Fruit fly (Drosophila melanogaster): ENCODE measurements around the gene aub.

aub gene

dm6 chr2L:10986138-10986537 is 15.1 kb downstream of the aub start (continued):
- TF ChIP-seq CG15514 (GFP tag; optimal IDR thresholded peaks at IDR 0.05) (no peak), lmd (GFP tag; IDR thresholded peaks at IDR 0.05) (no peak), CG3163 (GFP tag; optimal IDR thresholded peaks at IDR 0.05) (no peak), CG33213 (GFP tag; optimal IDR thresholded peaks at IDR 0.05) (peak; percentile 13), CG6683 (GFP tag; optimal IDR thresholded peaks at IDR 0.05) (no peak), CG2199 (GFP tag; IDR thresholded peaks at IDR 0.05) (peak; percentile 82; the same call in 2 of the 3 replicates), Trl (optimal IDR thresholded peaks at IDR 0.05) (no peak), Trl (GFP tag; optimal IDR thresholded peaks at IDR 0.05) (peak; percentile 24), CG6254 (GFP tag; optimal IDR thresholded peaks at IDR 0.05) (peak; percentile 30), p53 (GFP tag; optimal IDR thresholded peaks at IDR 0.05) (no peak), CG9727 (GFP tag; optimal IDR thresholded peaks at IDR 0.05) (peak; percentile 46), cas (GFP tag; IDR thresholded peaks at IDR 0.05) (no peak), abd-A (tag; optimal IDR thresholded peaks at IDR 0.05) (no peak), CG7786 (GFP tag; optimal IDR thresholded peaks at IDR 0.05) (no peak), salm (tag; optimal IDR thresholded peaks at IDR 0.05) (no peak), CG32532 (GFP tag; IDR thresholded peaks at IDR 0.05) (peak; percentile 72), CG4707 (GFP tag; optimal IDR thresholded peaks at IDR 0.05) (no peak), CG12104 (GFP tag; optimal IDR thresholded peaks at IDR 0.05) (no peak), chinmo (GFP tag; IDR thresholded peaks at IDR 0.05; ENCODE audit: partially characterized antibody) (no peak), CG18476 (GFP tag; optimal IDR thresholded peaks at IDR 0.05) (no peak), slp2 (GFP tag; optimal IDR thresholded peaks at IDR 0.05) (no peak), pfk (GFP tag; optimal IDR thresholded peaks at IDR 0.05) (no peak), CG2712 (tag; optimal IDR thresholded peaks at IDR 0.05) (peak; percentile 74), esg (GFP tag; conservative IDR thresholded peaks at IDR 0.05) (peak; percentile 39), CG4617 (GFP tag; optimal IDR thresholded peaks at IDR 0.05; ENCODE audit: borderline replicate concordance) (no peak), Rfx (GFP tag; IDR thresholded peaks at IDR 0.05) (no peak), C15 (GFP tag; IDR thresholded peaks at IDR 0.05) (no peak), tap (tag; optimal IDR thresholded peaks at IDR 0.05) (no peak), phol (tag; optimal IDR thresholded peaks at IDR 0.05) (peak; percentile 54), maf-S (GFP tag; optimal IDR thresholded peaks at IDR 0.05) (no peak), CG17361 (GFP tag; IDR thresholded peaks at IDR 0.05) (peak; percentile 59; the same call in 2 of the 3 replicates), pan (optimal IDR thresholded peaks at IDR 0.05) (no peak), pan (GFP tag; optimal IDR thresholded peaks at IDR 0.05 in 1 of 2, IDR thresholded peaks at IDR 0.05 in 1 of 2) (peak in 1 of 2 experiments; percentile 82), Hr3 (GFP tag; optimal IDR thresholded peaks at IDR 0.05) (no peak), CG3407 (GFP tag; optimal IDR thresholded peaks at IDR 0.05) (no peak), CG2120 (GFP tag; optimal IDR thresholded peaks at IDR 0.05) (no peak), Nf-YC (tag; optimal IDR thresholded peaks at IDR 0.05) (no peak), fru (optimal IDR thresholded peaks at IDR 0.05) (no peak), Hmr (GFP tag; optimal IDR thresholded peaks at IDR 0.05) (no peak), sob (GFP tag; IDR thresholded peaks at IDR 0.05) (no peak), CG10147 (GFP tag; optimal IDR thresholded peaks at IDR 0.05) (no peak), Neu2 (GFP tag; optimal IDR thresholded peaks at IDR 0.05; ENCODE audit: borderline replicate concordance) (no peak), exex (tag; optimal IDR thresholded peaks at IDR 0.05) (no peak), CG8388 (GFP tag; optimal IDR thresholded peaks at IDR 0.05) (no peak), lilli (GFP tag; optimal IDR thresholded peaks at IDR 0.05) (peak; percentile 1), Sox100B (GFP tag; optimal IDR thresholded peaks at IDR 0.05) (peak; percentile 38), amos (GFP tag; IDR thresholded peaks at IDR 0.05; ENCODE audit: partially characterized antibody) (no peak), sima (GFP tag; optimal IDR thresholded peaks at IDR 0.05) (no peak), ab (GFP tag; optimal IDR thresholded peaks at IDR 0.05) (no peak), stwl (tag; optimal IDR thresholded peaks at IDR 0.05) (peak; percentile 66), CG10321 (GFP tag; IDR thresholded peaks at IDR 0.05) (peak; percentile 72), Ada2b (GFP tag; IDR thresholded peaks at IDR 0.05) (no peak), emc (GFP tag; optimal IDR thresholded peaks at IDR 0.05) (no peak)

All from whole organism, embryonic.